Worm (Caenorhabditis elegans) whole organism, L3 larva: ENCODE data around the gene nspb-7.
A peak's percentile ranks its signal among the peaks of the same experiment; 100 is the strongest.

Experiments used
- ama-1 ChIP-seq: fragments of 150-350 bp; optimal IDR thresholded peaks from 2 replicates; lab custom pipeline; 2018
- ceh-16 ChIP-seq: sonication (generic microtip); optimal IDR thresholded peaks from 2 replicates; lab custom pipeline; 2017; ENCODE audit warnings: missing biosample characterization, missing genetic modification characterization
- ceh-28 ChIP-seq: fragments of 150-350 bp; optimal IDR thresholded peaks from 2 replicates; lab custom pipeline; 2014; ENCODE audit warnings: missing biosample characterization, missing genetic modification reagents, missing genetic modification characterization
- ceh-82 ChIP-seq: fragments of 150-350 bp; optimal IDR thresholded peaks from 2 replicates; lab custom pipeline; 2014; ENCODE audit warnings: missing biosample characterization, missing genetic modification characterization
- ceh-9 ChIP-seq: sonication (generic microtip); optimal IDR thresholded peaks from 2 replicates; lab custom pipeline; 2018; ENCODE audit warnings: missing biosample characterization, missing genetic modification characterization
- daf-12 ChIP-seq: fragments of 150-350 bp; optimal IDR thresholded peaks from 2 replicates; lab custom pipeline; 2014; ENCODE audit warnings: missing biosample characterization, missing genetic modification reagents, missing genetic modification characterization
- egl-27 ChIP-seq: sonication (generic microtip); optimal IDR thresholded peaks from 4 replicates; lab custom pipeline; 2017; ENCODE audit warnings: missing biosample characterization, missing genetic modification reagents, missing genetic modification characterization
- egl-5 ChIP-seq: fragments of 150-350 bp; optimal IDR thresholded peaks from 2 replicates; lab custom pipeline; 2017; ENCODE audit warnings: missing biosample characterization, missing genetic modification reagents, missing genetic modification characterization, inconsistent platforms
- elt-1 ChIP-seq: fragments of 150-350 bp; optimal IDR thresholded peaks from 2 replicates; lab custom pipeline; 2014; ENCODE audit warnings: missing biosample characterization, missing genetic modification characterization
- elt-2 ChIP-seq: sonication (generic microtip); optimal IDR thresholded peaks from 2 replicates; lab custom pipeline; 2016; ENCODE audit warnings: missing genetic modification reagents, mild to moderate bottlenecking, missing genetic modification characterization, missing compliant biosample characterization
- elt-3 ChIP-seq, 3 experiments: fragments of 150-350 bp in 1 of 3; sonication (generic microtip) in 2 of 3; optimal IDR thresholded peaks; 2 replicates in 2 of 3; 4 replicates in 1 of 3; lab custom pipeline; 2014 to 2017; ENCODE audit warnings: missing biosample characterization in 3 of 3, missing genetic modification characterization in 3 of 3
- fkh-10 ChIP-seq: sonication (generic microtip); optimal IDR thresholded peaks from 2 replicates; lab custom pipeline; 2017; ENCODE audit warnings: missing biosample characterization, missing genetic modification reagents, missing genetic modification characterization
- fkh-2 ChIP-seq: fragments of 150-350 bp; optimal IDR thresholded peaks from 2 replicates; lab custom pipeline; 2014; ENCODE audit warnings: missing biosample characterization, missing genetic modification reagents, missing genetic modification characterization
- fos-1 ChIP-seq: fragments of 150-350 bp; optimal IDR thresholded peaks from 2 replicates; lab custom pipeline; 2014; ENCODE audit warnings: missing biosample characterization, missing genetic modification characterization
- hmg-11 ChIP-seq: sonication (generic microtip); optimal IDR thresholded peaks from 2 replicates; lab custom pipeline; 2016; ENCODE audit warnings: missing genetic modification characterization, missing compliant biosample characterization
- jun-1 ChIP-seq: fragments of 150-350 bp; optimal IDR thresholded peaks from 2 replicates; lab custom pipeline; 2014; ENCODE audit warnings: missing biosample characterization, missing genetic modification reagents, missing genetic modification characterization
- lin-15B ChIP-seq: fragments of 150-350 bp; optimal IDR thresholded peaks from 2 replicates; lab custom pipeline; 2014; ENCODE audit warnings: missing biosample characterization, missing genetic modification characterization
- lin-39 ChIP-seq: fragments of 150-350 bp; optimal IDR thresholded peaks from 2 replicates; lab custom pipeline; 2018; ENCODE audit warnings: missing biosample characterization, missing genetic modification reagents, missing genetic modification characterization
- mdl-1 ChIP-seq: fragments of 150-350 bp; optimal IDR thresholded peaks from 2 replicates; lab custom pipeline; 2014; ENCODE audit warnings: missing biosample characterization, missing genetic modification characterization
- nfya-1 ChIP-seq: sonication (generic microtip); optimal IDR thresholded peaks from 2 replicates; lab custom pipeline; 2017; ENCODE audit warnings: missing genetic modification characterization, mild to moderate bottlenecking, missing compliant biosample characterization, antibody characterized with exemption, moderate library complexity; ENCODE audit not compliant: insufficient read depth
- nhr-11 ChIP-seq: fragments of 150-350 bp; optimal IDR thresholded peaks from 2 replicates; lab custom pipeline; 2014; ENCODE audit warnings: missing biosample characterization, missing genetic modification characterization
- nhr-12 ChIP-seq: fragments of 150-350 bp; optimal IDR thresholded peaks from 2 replicates; lab custom pipeline; 2014; ENCODE audit warnings: missing biosample characterization, missing genetic modification characterization
- nhr-237 ChIP-seq: fragments of 150-350 bp; optimal IDR thresholded peaks from 2 replicates; lab custom pipeline; 2014; ENCODE audit warnings: missing biosample characterization, missing genetic modification characterization
- nhr-43 ChIP-seq: sonication (generic microtip); optimal IDR thresholded peaks from 2 replicates; lab custom pipeline; 2016; ENCODE audit warnings: mild to moderate bottlenecking, missing genetic modification characterization, missing compliant biosample characterization; ENCODE audit not compliant: poor library complexity, severe bottlenecking
- nhr-67 ChIP-seq: fragments of 150-350 bp; optimal IDR thresholded peaks from 2 replicates; lab custom pipeline; 2014; ENCODE audit warnings: missing biosample characterization, missing genetic modification characterization
- nhr-76 ChIP-seq: fragments of 150-350 bp; sonication (generic microtip); optimal IDR thresholded peaks from 5 replicates; lab custom pipeline; 2014; ENCODE audit warnings: missing biosample characterization, missing genetic modification characterization
- pha-4 ChIP-seq: fragments of 150-350 bp; optimal IDR thresholded peaks from 2 replicates; lab custom pipeline; 2014; ENCODE audit warnings: missing biosample characterization, missing genetic modification reagents, missing genetic modification characterization
- pqm-1 ChIP-seq: fragments of 150-350 bp; optimal IDR thresholded peaks from 2 replicates; lab custom pipeline; 2017; ENCODE audit warnings: missing biosample characterization, missing genetic modification characterization, inconsistent platforms
- snpc-4 ChIP-seq: fragments of 150-350 bp; optimal IDR thresholded peaks from 2 replicates; lab custom pipeline; 2014; ENCODE audit warnings: missing biosample characterization, missing genetic modification characterization
- tbx-2 ChIP-seq: sonication (generic microtip); optimal IDR thresholded peaks from 2 replicates; lab custom pipeline; 2016; ENCODE audit warnings: mild to moderate bottlenecking, missing genetic modification characterization, missing compliant biosample characterization
- unc-39 ChIP-seq: sonication (generic microtip); optimal IDR thresholded peaks from 4 replicates; lab custom pipeline; 2017; ENCODE audit warnings: missing biosample characterization, missing genetic modification characterization
- unc-62 ChIP-seq: fragments of 150-350 bp; sonication (generic microtip); optimal IDR thresholded peaks from 4 replicates; lab custom pipeline; 2014; ENCODE audit warnings: missing biosample characterization, missing genetic modification reagents, missing genetic modification characterization
- ztf-11 ChIP-seq: fragments of 150-350 bp; optimal IDR thresholded peaks from 2 replicates; lab custom pipeline; 2014; ENCODE audit warnings: missing biosample characterization, missing genetic modification characterization
- ztf-4 ChIP-seq: fragments of 150-350 bp; optimal IDR thresholded peaks from 2 replicates; lab custom pipeline; 2014; ENCODE audit warnings: missing biosample characterization, missing genetic modification characterization

Gene nspb-7

ce11 chrII:14563766-14564370 lies 14.2 kb upstream of the nspb-7 start:
- TF ChIP-seq nfya-1: peak; percentile 44

DNA sequence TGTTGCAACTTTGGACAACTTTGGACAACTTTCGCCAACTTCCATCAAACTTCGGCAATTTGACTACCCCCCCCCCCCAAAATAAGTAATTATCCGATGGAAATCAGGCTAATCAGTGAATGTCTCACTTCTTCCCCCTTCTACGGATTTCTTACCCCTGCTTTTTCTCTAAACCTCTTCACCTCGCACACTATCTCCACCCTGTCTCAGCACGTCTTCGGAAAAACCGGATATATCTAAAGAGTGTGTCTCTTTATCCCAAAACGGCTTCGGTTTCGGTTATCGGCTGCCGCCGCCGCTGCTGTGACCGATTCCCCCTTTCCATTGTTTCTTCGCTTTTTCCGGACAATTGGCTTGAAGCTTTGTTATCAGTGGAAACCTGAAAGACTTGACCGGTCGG lies 10.3 kb upstream of the nspb-7 start:
- TF ChIP-seq pha-4: no peak
- TF ChIP-seq nhr-11 (tag; lab: Kevin White, UChicago): no peak
- TF ChIP-seq egl-5: no peak

DNA sequence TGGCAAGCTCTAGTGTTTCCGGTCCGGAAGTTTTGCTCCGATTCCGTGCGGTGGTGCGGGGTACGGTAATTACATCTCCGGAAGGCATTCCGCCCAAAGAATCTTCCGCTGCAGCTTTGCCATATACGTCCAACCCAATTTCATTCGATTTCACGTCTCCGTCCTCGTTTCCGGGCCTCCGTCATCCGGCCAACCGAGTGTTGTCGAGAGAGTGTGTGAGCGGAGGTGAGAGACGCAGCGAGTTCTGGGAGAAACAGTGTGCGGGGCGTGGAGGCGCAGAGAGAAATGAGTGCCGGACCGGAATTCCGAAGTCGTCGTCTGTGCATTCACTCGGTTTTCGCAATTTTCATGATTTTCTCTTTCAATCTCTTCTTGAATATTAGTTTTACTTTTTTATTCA lies 8.8 kb upstream of the nspb-7 start:
- TF ChIP-seq fkh-10 (peak; percentile 60), lin-39 (peak; percentile 53), nhr-43 (tag; lab: Kevin White, UChicago) (no peak), tbx-2 (peak; percentile 65), hmg-11 (tag; lab: Kevin White, UChicago) (peak; percentile 56), nfya-1 (peak; percentile 25)

- TF ChIP-seq ztf-4 (no peak), pha-4 (peak; percentile 88)
These were observed 7.5 kb upstream of the nspb-7 start for ce11 chrII:14570541-14571160.

DNA sequence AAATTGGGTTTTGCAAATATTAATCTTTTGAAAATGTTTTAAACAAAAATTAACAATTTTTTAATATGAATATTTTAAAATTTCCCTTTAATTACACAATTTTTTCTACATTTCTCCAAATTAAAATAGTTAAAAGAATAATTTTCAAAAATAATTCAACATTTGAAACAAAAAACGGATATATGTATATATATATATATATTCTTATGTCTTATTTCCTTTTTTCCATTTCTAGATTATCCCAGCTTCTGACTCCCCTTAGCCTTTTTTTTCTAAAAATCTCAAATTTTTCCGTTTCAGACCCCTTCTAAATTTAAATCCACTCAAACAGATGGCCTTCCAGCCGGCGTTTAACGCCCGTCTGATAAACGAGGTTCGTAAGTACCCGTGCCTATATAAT lies 4.8 kb upstream of the nspb-7 start, which contains the start of gene madf-5:
Gene madf-5, plus strand, starts transcription at position 301 of the 400 bp plus-strand sequence.
- no peak for TF ChIP-seq ceh-82 (tag; lab: Kevin White, UChicago)
- TF ChIP-seq daf-12 (tag; lab: Kevin White, UChicago): no peak
- TF ChIP-seq nfya-1: no peak
- no peak for TF ChIP-seq ztf-11
- TF ChIP-seq ztf-4: no peak
- no peak for TF ChIP-seq fkh-2
- TF ChIP-seq ceh-16 (tag; lab: Kevin White, UChicago): no peak
- no peak for TF ChIP-seq nhr-43 (tag; lab: Kevin White, UChicago)
- no peak for TF ChIP-seq snpc-4 (tag; lab: Kevin White, UChicago)
- no peak for TF ChIP-seq elt-3 (tag; optimal IDR thresholded peaks at IDR 0.05; lab: Kevin White, UChicago)
- no peak for TF ChIP-seq egl-5
- no peak for TF ChIP-seq nhr-237 (tag; lab: Kevin White, UChicago)
- no peak for TF ChIP-seq ceh-9
- TF ChIP-seq pqm-1 (tag; lab: Kevin White, UChicago): no peak
- no peak for TF ChIP-seq unc-39 (tag; lab: Kevin White, UChicago)
- TF ChIP-seq egl-27 (tag; lab: Kevin White, UChicago): no peak
- TF ChIP-seq elt-2 (tag; lab: Kevin White, UChicago): no peak

- TF ChIP-seq fkh-2 (no peak), ztf-4 (no peak), fkh-10 (no peak), hmg-11 (tag; lab: Kevin White, UChicago) (no peak), nhr-76 (tag; lab: Kevin White, UChicago) (no peak), tbx-2 (no peak), daf-12 (tag; lab: Kevin White, UChicago) (no peak), nhr-43 (tag; lab: Kevin White, UChicago) (no peak), nhr-12 (tag; lab: Kevin White, UChicago) (no peak), mdl-1 (no peak), ceh-82 (tag; lab: Kevin White, UChicago) (no peak), nhr-67 (tag; lab: Kevin White, UChicago) (no peak), unc-62 (GFP tag; lab: Kevin White, UChicago) (no peak), ceh-28 (no peak), ceh-16 (tag; lab: Kevin White, UChicago) (no peak)
These were observed 3.3 kb upstream of the nspb-7 start for ce11 chrII:14574790-14575189.

DNA sequence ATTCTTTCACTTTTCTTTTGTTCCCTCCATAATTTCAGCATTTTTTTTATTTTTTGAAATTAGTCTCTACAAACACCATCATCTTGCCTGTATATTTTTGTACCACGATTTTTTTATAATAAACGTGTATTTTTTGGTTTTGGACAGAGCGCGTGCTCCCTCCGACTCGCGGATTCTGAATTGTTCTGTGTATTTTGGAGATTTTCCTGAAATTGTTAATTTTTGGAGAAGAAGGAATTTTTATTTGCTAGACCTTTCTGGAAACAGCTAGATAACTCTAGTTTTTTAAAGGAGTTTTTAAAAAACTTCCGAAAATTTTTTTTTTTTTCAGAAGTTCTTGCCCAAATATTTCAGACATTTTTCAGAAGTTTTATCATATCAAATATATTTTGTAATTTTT lies 1.7 kb upstream of the nspb-7 start, which contains the start of gene C01G12.13:
Gene C01G12.13, plus strand, starts transcription at position 301 of the 400 bp plus-strand sequence.
- TF ChIP-seq nfya-1 (no peak), ama-1 (no peak), daf-12 (tag; lab: Kevin White, UChicago) (no peak), elt-1 (tag; lab: Kevin White, UChicago) (no peak), nhr-237 (tag; lab: Kevin White, UChicago) (no peak), jun-1 (tag; lab: Kevin White, UChicago) (no peak), fos-1 (tag; lab: Kevin White, UChicago) (no peak), pqm-1 (tag; lab: Kevin White, UChicago) (no peak), egl-5 (no peak), lin-39 (no peak), ceh-28 (no peak), lin-15B (no peak), nhr-11 (tag; lab: Kevin White, UChicago) (no peak)
